Worm (Caenorhabditis elegans): ENCODE results near the gene uev-2.

DNA sequence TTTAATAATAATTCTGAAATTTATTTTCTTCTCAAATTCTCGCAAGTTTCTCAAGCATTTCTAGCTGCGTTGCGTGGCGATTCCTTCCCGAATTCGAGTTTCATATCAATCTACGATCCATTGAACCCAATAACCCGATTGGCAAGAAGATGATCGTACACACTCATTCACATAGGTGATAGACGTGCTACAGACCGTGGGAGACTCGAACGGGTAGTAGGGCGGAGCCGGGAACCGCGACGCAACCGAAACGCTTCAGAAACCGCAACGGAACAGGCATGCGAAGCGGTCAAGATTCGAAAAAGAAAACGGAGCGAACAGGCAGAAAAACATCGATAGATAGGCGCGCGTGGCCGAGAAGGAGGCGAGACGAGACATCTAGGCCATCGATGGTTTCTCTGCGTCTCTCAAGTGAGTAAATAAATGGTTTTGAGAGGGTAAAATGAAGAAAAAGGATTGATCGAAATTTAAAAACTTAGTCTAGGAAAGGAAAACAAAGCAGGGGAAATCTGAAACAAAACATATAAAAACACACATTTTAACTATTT, 20.6 kb downstream of the uev-2 start, which contains the start of gene madf-11:
- TF ChIP-seq lir-3 (tag; optimal IDR thresholded peaks at IDR 0.05), result no peak
- peak; percentile 74 for TF ChIP-seq dpl-1 (GFP tag; optimal IDR thresholded peaks at IDR 0.05)
- TF ChIP-seq Y75B8A.6 (GFP tag; IDR thresholded peaks at IDR 0.05), result no peak
- TF ChIP-seq lin-39 (tag; optimal IDR thresholded peaks at IDR 0.05), result no peak
